Worm (Caenorhabditis elegans) whole organism, midembryonic: ENCODE data around the gene R04F11.5.

ENCODE experiments used
- T22C8.4 ChIP-seq: fragments of 200-800 bp; sonication (Bioruptor generic); IDR thresholded peaks from 2 replicates; pipeline ENCODE4 v1.3.6; 2022; ENCODE audit warnings: missing genetic modification characterization, missing compliant biosample characterization
- cog-1 ChIP-seq: sonication (generic microtip); optimal IDR thresholded peaks from 2 replicates; lab custom pipeline; 2016; ENCODE audit warnings: missing genetic modification characterization, missing compliant biosample characterization
- flt-1 ChIP-seq: fragments of 200-800 bp; sonication (Bioruptor generic); IDR thresholded peaks from 2 replicates; pipeline ENCODE4 v1.3.6; 2022; ENCODE audit warnings: missing genetic modification characterization, missing compliant biosample characterization
- klf-2 ChIP-seq: fragments of 200-800 bp; sonication (Bioruptor generic); conservative IDR thresholded peaks from 2 replicates; pipeline ENCODE4 v1.3.6; 2022; ENCODE audit warnings: missing genetic modification reagents, missing genetic modification characterization, missing compliant biosample characterization
- med-1 ChIP-seq: sonication (generic microtip); optimal IDR thresholded peaks from 2 replicates; lab custom pipeline; 2017; ENCODE audit warnings: missing genetic modification characterization, mild to moderate bottlenecking, missing compliant biosample characterization, antibody characterized with exemption, missing genetic modification reagents; ENCODE audit not compliant: insufficient read depth
- tab-1 ChIP-seq: fragments of 200-800 bp; sonication (Bioruptor generic); IDR thresholded peaks from 2 replicates; pipeline ENCODE4 v1.3.6; 2022; ENCODE audit warnings: missing genetic modification characterization, missing compliant biosample characterization
- ztf-29 ChIP-seq: fragments of 200-800 bp; sonication (Bioruptor generic); IDR thresholded peaks from 2 replicates; pipeline ENCODE4 v1.3.6; 2022; ENCODE audit warnings: missing genetic modification reagents, missing genetic modification characterization, missing compliant biosample characterization

- no peak for TF ChIP-seq tab-1 (GFP tag; lab: Robert Waterston, UW)
- TF ChIP-seq flt-1 (GFP tag; lab: Robert Waterston, UW): no peak
- no peak for TF ChIP-seq klf-2 (GFP tag; lab: Robert Waterston, UW)
- no peak for TF ChIP-seq ztf-29 (GFP tag; lab: Robert Waterston, UW)
- TF ChIP-seq T22C8.4 (GFP tag; lab: Robert Waterston, UW): no peak
- TF ChIP-seq cog-1 (tag; lab: Kevin White, UChicago): no peak
- TF ChIP-seq med-1: no peak
Observed at ce11 chrV:12344845-12345244, 27.0 kb upstream of the R04F11.5 start, which contains the start of gene F23H12.3.
